Worm (Caenorhabditis elegans) whole organism, late embryonic: ENCODE results near the gene zip-10.

Source experiments
- C08G9.2 ChIP-seq: sonication (generic microtip); optimal IDR thresholded peaks from 2 replicates; lab custom pipeline; 2016; ENCODE audit warnings: mild to moderate bottlenecking, missing genetic modification characterization, moderate library complexity, missing compliant biosample characterization
- F13H6.1 ChIP-seq: sonication (generic microtip); optimal IDR thresholded peaks from 2 replicates; lab custom pipeline; 2016; ENCODE audit warnings: missing genetic modification characterization, missing compliant biosample characterization
- ceh-48 ChIP-seq: sonication (generic microtip); optimal IDR thresholded peaks from 2 replicates; lab custom pipeline; 2016; ENCODE audit warnings: missing genetic modification characterization, inconsistent platforms, missing compliant biosample characterization
- dve-1 ChIP-seq: sonication (generic microtip); optimal IDR thresholded peaks from 2 replicates; lab custom pipeline; 2017; ENCODE audit warnings: antibody characterized with exemption, mild to moderate bottlenecking, missing genetic modification characterization, missing compliant biosample characterization
- elt-2 ChIP-seq: sonication (generic microtip); optimal IDR thresholded peaks from 2 replicates; lab custom pipeline; 2016; ENCODE audit warnings: missing genetic modification reagents, missing genetic modification characterization, missing compliant biosample characterization
- eyg-1 ChIP-seq: sonication (generic microtip); optimal IDR thresholded peaks from 2 replicates; lab custom pipeline; 2016; ENCODE audit warnings: missing genotype, missing genetic modification characterization, missing compliant biosample characterization
- fkh-10 ChIP-seq: fragments of 150-350 bp; optimal IDR thresholded peaks from 2 replicates; lab custom pipeline; 2014; ENCODE audit warnings: missing biosample characterization, missing genetic modification reagents, missing genetic modification characterization
- fkh-6 ChIP-seq: sonication (generic microtip); optimal IDR thresholded peaks from 2 replicates; lab custom pipeline; 2016; ENCODE audit warnings: missing genetic modification characterization, missing compliant biosample characterization
- hlh-8 ChIP-seq: sonication (generic microtip); optimal IDR thresholded peaks from 2 replicates; lab custom pipeline; 2016; ENCODE audit warnings: missing genotype, missing genetic modification characterization, missing compliant biosample characterization
- lin-11 ChIP-seq: fragments of 200-800 bp; sonication (Bioruptor generic); optimal IDR thresholded peaks from 2 replicates; lab custom pipeline; 2018; ENCODE audit warnings: mild to moderate bottlenecking, missing genetic modification characterization, missing compliant biosample characterization
- nhr-11 ChIP-seq: fragments of 150-350 bp; optimal IDR thresholded peaks from 2 replicates; lab custom pipeline; 2014; ENCODE audit warnings: missing biosample characterization, missing genetic modification characterization
- sox-4 ChIP-seq: sonication (generic microtip); optimal IDR thresholded peaks from 2 replicates; lab custom pipeline; 2017; ENCODE audit warnings: mild to moderate bottlenecking, missing genetic modification characterization, inconsistent platforms, missing compliant biosample characterization
- unc-55 ChIP-seq: sonication (generic microtip); optimal IDR thresholded peaks from 2 replicates; lab custom pipeline; 2017; ENCODE audit warnings: missing biosample characterization, missing genetic modification reagents, missing genetic modification characterization

- no peak for TF ChIP-seq F13H6.1 (tag; lab: Kevin White, UChicago)
- no peak for TF ChIP-seq sox-4 (tag; lab: Kevin White, UChicago)
- no peak for TF ChIP-seq dve-1 (tag; lab: Kevin White, UChicago)
- TF ChIP-seq C08G9.2 (tag; lab: Kevin White, UChicago), result no peak
- TF ChIP-seq ceh-48, result no peak
- TF ChIP-seq nhr-11 (tag; lab: Kevin White, UChicago), result no peak
- TF ChIP-seq unc-55 (GFP tag; lab: Kevin White, UChicago), result no peak
- TF ChIP-seq eyg-1 (tag; lab: Kevin White, UChicago), result no peak
- TF ChIP-seq elt-2 (tag; lab: Kevin White, UChicago), result no peak
- no peak for TF ChIP-seq hlh-8 (tag; lab: Kevin White, UChicago)
- no peak for TF ChIP-seq lin-11
- no peak for TF ChIP-seq fkh-6 (tag; lab: Kevin White, UChicago)
- no peak for TF ChIP-seq fkh-10 (GFP tag; lab: Kevin White, UChicago)
Observed at ce11 chrV:11677030-11677429, 26.5 kb upstream of the zip-10 start.
